Worm (Caenorhabditis elegans) whole organism, L4 larva: ENCODE measurements around the gene galt-1.
A peak's percentile ranks its signal among the peaks of the same experiment; 100 is the strongest.

ENCODE experiments used
- D1046.2 ChIP-seq: fragments of 200-800 bp; sonication (Bioruptor generic); IDR thresholded peaks from 2 replicates; pipeline ENCODE4 v1.3.6; 2022; ENCODE audit warnings: missing genetic modification characterization, missing compliant biosample characterization
- F26F4.8 ChIP-seq: fragments of 200-800 bp; sonication (Bioruptor generic); conservative IDR thresholded peaks from 2 replicates; pipeline ENCODE4 v1.3.6; 2022; ENCODE audit warnings: missing genetic modification characterization, missing compliant biosample characterization
- F37D6.2 ChIP-seq: sonication (generic microtip); optimal IDR thresholded peaks from 2 replicates; lab custom pipeline; 2016; ENCODE audit warnings: mild to moderate bottlenecking, missing genetic modification characterization, missing compliant biosample characterization
- Y48G9A.11 ChIP-seq: fragments of 200-800 bp; sonication (Bioruptor generic); IDR thresholded peaks from 2 replicates; pipeline ENCODE4 v1.3.6; 2022; ENCODE audit warnings: missing genetic modification reagents, missing genetic modification characterization, missing compliant biosample characterization
- Y5F2A.4 ChIP-seq: fragments of 200-800 bp; sonication (Bioruptor generic); optimal IDR thresholded peaks from 2 replicates; lab custom pipeline; 2018; ENCODE audit warnings: mild to moderate bottlenecking, missing genetic modification characterization, missing compliant biosample characterization
- ZK546.5 ChIP-seq, 2 experiments: sonication (generic microtip); optimal IDR thresholded peaks; 2 replicates each; lab custom pipeline; 2017; ENCODE audit warnings: missing biosample characterization in 2 of 2, missing genetic modification characterization in 2 of 2
- aha-1 ChIP-seq: fragments of 150-350 bp; peaks from one replicate; lab custom pipeline; 2014; ENCODE audit warnings: missing biosample characterization, missing genetic modification characterization
- arid-1 ChIP-seq: fragments of 200-800 bp; sonication (Bioruptor generic); conservative IDR thresholded peaks from 2 replicates; pipeline ENCODE4 v1.3.6; 2022; ENCODE audit warnings: missing genetic modification reagents, missing genetic modification characterization, missing compliant biosample characterization
- ceh-32 ChIP-seq: sonication (generic microtip); optimal IDR thresholded peaks from 2 replicates; lab custom pipeline; 2016; ENCODE audit warnings: mild to moderate bottlenecking, missing genetic modification characterization, missing compliant biosample characterization; ENCODE audit not compliant: poor library complexity
- ceh-62 ChIP-seq: sonication (generic microtip); optimal IDR thresholded peaks from 2 replicates; lab custom pipeline; 2017; ENCODE audit warnings: missing biosample characterization, missing genetic modification characterization
- ces-1 ChIP-seq: fragments of 150-350 bp; sonication (generic microtip); optimal IDR thresholded peaks from 4 replicates; lab custom pipeline; 2014; ENCODE audit warnings: missing biosample characterization, missing genetic modification reagents, missing genetic modification characterization
- cey-2 ChIP-seq: sonication (generic microtip); optimal IDR thresholded peaks from 3 replicates; lab custom pipeline; 2017; ENCODE audit warnings: missing genetic modification characterization, mild to moderate bottlenecking, missing compliant biosample characterization, antibody characterized with exemption, borderline replicate concordance; ENCODE audit not compliant: insufficient read depth
- daf-12 ChIP-seq: fragments of 150-350 bp; optimal IDR thresholded peaks from 2 replicates; lab custom pipeline; 2014; ENCODE audit warnings: missing biosample characterization, missing genetic modification reagents, missing genetic modification characterization
- daf-19 ChIP-seq: fragments of 200-800 bp; sonication (Bioruptor generic); conservative IDR thresholded peaks from 2 replicates; pipeline ENCODE4 v1.3.6; 2022; ENCODE audit warnings: missing genetic modification characterization, missing compliant biosample characterization
- daf-8 ChIP-seq: fragments of 200-800 bp; sonication (Bioruptor generic); IDR thresholded peaks from 2 replicates; pipeline ENCODE4 v1.3.6; 2022; ENCODE audit warnings: missing genetic modification characterization, missing compliant biosample characterization
- dmd-6 ChIP-seq: fragments of 200-800 bp; sonication (Bioruptor generic); IDR thresholded peaks from 2 replicates; pipeline ENCODE4 v1.3.6; 2022; ENCODE audit warnings: missing genetic modification reagents, missing genetic modification characterization, missing compliant biosample characterization
- dpl-1 ChIP-seq: fragments of 150-350 bp; optimal IDR thresholded peaks from 2 replicates; lab custom pipeline; 2014; ENCODE audit warnings: missing biosample characterization, missing genetic modification reagents, missing genetic modification characterization
- duxl-1 ChIP-seq: sonication (generic microtip); optimal IDR thresholded peaks from 2 replicates; lab custom pipeline; 2016; ENCODE audit warnings: mild to moderate bottlenecking, missing genetic modification characterization, moderate library complexity, missing compliant biosample characterization; ENCODE audit not compliant: poor library complexity
- dve-1 ChIP-seq: sonication (generic microtip); optimal IDR thresholded peaks from 2 replicates; lab custom pipeline; 2017; ENCODE audit warnings: antibody characterized with exemption, mild to moderate bottlenecking, missing genetic modification characterization, missing compliant biosample characterization; ENCODE audit not compliant: insufficient read depth
- hlh-30 ChIP-seq: sonication (generic microtip); optimal IDR thresholded peaks from 2 replicates; lab custom pipeline; 2017; ENCODE audit warnings: antibody characterized with exemption, mild to moderate bottlenecking, missing genetic modification characterization, missing compliant biosample characterization; ENCODE audit not compliant: insufficient read depth
- lin-13 ChIP-seq: fragments of 150-350 bp; optimal IDR thresholded peaks from 2 replicates; lab custom pipeline; 2014; ENCODE audit warnings: missing biosample characterization, missing genetic modification reagents, missing genetic modification characterization
- lin-15B ChIP-seq: fragments of 150-350 bp; sonication (generic microtip); optimal IDR thresholded peaks from 3 replicates; lab custom pipeline; 2014; ENCODE audit warnings: missing biosample characterization, missing genetic modification characterization
- lir-3 ChIP-seq: sonication (generic microtip); optimal IDR thresholded peaks from 2 replicates; lab custom pipeline; 2016; ENCODE audit warnings: mild to moderate bottlenecking, missing genetic modification characterization, missing compliant biosample characterization
- mxl-3 ChIP-seq: fragments of 200-800 bp; sonication (Bioruptor generic); optimal IDR thresholded peaks from 2 replicates; lab custom pipeline; 2018; ENCODE audit warnings: mild to moderate bottlenecking, missing genetic modification characterization, missing compliant biosample characterization
- nhr-111 ChIP-seq: fragments of 200-800 bp; sonication (Bioruptor generic); optimal IDR thresholded peaks from 2 replicates; lab custom pipeline; 2018; ENCODE audit warnings: mild to moderate bottlenecking, missing genetic modification characterization, missing compliant biosample characterization
- nhr-237 ChIP-seq: sonication (generic microtip); optimal IDR thresholded peaks from 2 replicates; lab custom pipeline; 2017; ENCODE audit warnings: missing biosample characterization, missing genetic modification characterization
- nhr-28 ChIP-seq: fragments of 150-350 bp; optimal IDR thresholded peaks from 2 replicates; lab custom pipeline; 2014; ENCODE audit warnings: missing biosample characterization, missing genetic modification characterization
- nhr-6 ChIP-seq: fragments of 150-350 bp; optimal IDR thresholded peaks from 2 replicates; lab custom pipeline; 2014; ENCODE audit warnings: missing biosample characterization, missing genetic modification characterization
- nhr-77 ChIP-seq: fragments of 150-350 bp; optimal IDR thresholded peaks from 2 replicates; lab custom pipeline; 2014; ENCODE audit warnings: missing biosample characterization, missing genetic modification characterization
- pha-4 ChIP-seq, 2 experiments: fragments of 150-350 bp in 1 of 2; fragments of 200-800 bp in 1 of 2; sonication (Bioruptor generic) in 1 of 2; IDR thresholded peaks in 1 of 2; optimal IDR thresholded peaks in 1 of 2; 2 replicates each; pipeline versions ENCODE4 v1.3.6 to Lab custom; 2014 to 2022; ENCODE audit warnings: missing genetic modification characterization in 2 of 2, missing genetic modification reagents in 2 of 2, missing biosample characterization in 1 of 2, missing compliant biosample characterization in 1 of 2
- php-3 ChIP-seq: fragments of 200-800 bp; sonication (Bioruptor generic); IDR thresholded peaks from 2 replicates; pipeline ENCODE4 v1.3.6; 2022; ENCODE audit warnings: missing genetic modification reagents, missing genetic modification characterization, missing compliant biosample characterization
- pqm-1 ChIP-seq: sonication (generic microtip); optimal IDR thresholded peaks from 2 replicates; lab custom pipeline; 2017; ENCODE audit warnings: missing biosample characterization, missing genetic modification characterization
- set-16 ChIP-seq: fragments of 200-800 bp; sonication (Bioruptor generic); IDR thresholded peaks from 2 replicates; pipeline ENCODE4 v1.3.6; 2022; ENCODE audit warnings: missing genetic modification reagents, missing genetic modification characterization, missing compliant biosample characterization
- snpc-1.2 ChIP-seq: fragments of 200-800 bp; sonication (Bioruptor generic); IDR thresholded peaks from 2 replicates; pipeline ENCODE4 v1.3.6; 2022; ENCODE audit warnings: missing genetic modification reagents, missing genetic modification characterization, missing compliant biosample characterization
- unc-62 ChIP-seq, 3 experiments: fragments of 150-350 bp in 1 of 3; sonication (generic microtip); optimal IDR thresholded peaks in 2 of 3; peaks in 1 of 3; 1 replicate in 1 of 3; 2 replicates in 2 of 3; lab custom pipeline; 2014 to 2017; ENCODE audit warnings: missing biosample characterization in 3 of 3, missing genetic modification characterization in 3 of 3, missing genetic modification reagents in 3 of 3, missing genotype in 1 of 3
- vab-7 ChIP-seq: fragments of 200-800 bp; sonication (Bioruptor generic); IDR thresholded peaks from 2 replicates; pipeline ENCODE4 v1.3.6; 2022; ENCODE audit warnings: missing genetic modification reagents, missing genetic modification characterization, missing compliant biosample characterization
- zfp-3 ChIP-seq: fragments of 200-800 bp; sonication (Bioruptor generic); conservative IDR thresholded peaks from 2 replicates; pipeline ENCODE4 v1.3.6; 2022; ENCODE audit warnings: missing genetic modification reagents, missing genetic modification characterization, missing compliant biosample characterization

Gene galt-1

DNA sequence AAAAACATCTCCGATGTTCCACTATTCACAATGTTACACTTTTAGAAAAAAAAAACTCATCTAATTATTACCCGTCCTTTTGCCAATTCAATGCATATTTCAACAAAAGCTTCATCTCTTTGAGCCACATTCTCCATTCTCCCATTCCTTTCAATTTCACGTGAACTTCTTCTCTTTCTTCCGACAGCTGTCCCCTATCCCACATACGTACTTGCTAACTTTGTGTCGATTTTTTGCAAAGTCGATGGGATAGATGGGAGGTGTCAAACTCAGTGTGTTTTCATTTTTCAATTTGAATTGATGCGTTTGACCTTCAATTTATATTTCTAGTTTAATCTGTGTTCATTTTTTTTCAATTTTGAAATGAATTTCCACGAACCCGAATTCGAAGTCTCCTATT lies 39.5 kb upstream of the galt-1 start:
- no peak for TF ChIP-seq dmd-6 (GFP tag; lab: Robert Waterston, UW)
- TF ChIP-seq zfp-3 (GFP tag; lab: Robert Waterston, UW): no peak
- TF ChIP-seq dve-1: no peak
- no peak for TF ChIP-seq Y48G9A.11 (GFP tag; lab: Robert Waterston, UW)
- TF ChIP-seq nhr-237 (tag; lab: Kevin White, UChicago): no peak
- TF ChIP-seq daf-12 (tag; lab: Kevin White, UChicago): no peak
- no peak for TF ChIP-seq nhr-77 (tag; lab: Kevin White, UChicago)
- TF ChIP-seq unc-62 (GFP tag; optimal IDR thresholded peaks at IDR 0.05 in 1 of 2; lab: Kevin White, UChicago): peak in 1 of 2 experiments; percentile 17
- TF ChIP-seq unc-62 (tag; optimal IDR thresholded peaks at IDR 0.05; lab: Kevin White, UChicago): no peak
- no peak for TF ChIP-seq pqm-1 (tag; lab: Kevin White, UChicago)
- TF ChIP-seq aha-1 (tag; lab: Kevin White, UChicago): peak; percentile 90
- TF ChIP-seq hlh-30 (tag; lab: Kevin White, UChicago): no peak
- TF ChIP-seq cey-2 (tag; lab: Kevin White, UChicago): no peak
- no peak for TF ChIP-seq Y5F2A.4

DNA sequence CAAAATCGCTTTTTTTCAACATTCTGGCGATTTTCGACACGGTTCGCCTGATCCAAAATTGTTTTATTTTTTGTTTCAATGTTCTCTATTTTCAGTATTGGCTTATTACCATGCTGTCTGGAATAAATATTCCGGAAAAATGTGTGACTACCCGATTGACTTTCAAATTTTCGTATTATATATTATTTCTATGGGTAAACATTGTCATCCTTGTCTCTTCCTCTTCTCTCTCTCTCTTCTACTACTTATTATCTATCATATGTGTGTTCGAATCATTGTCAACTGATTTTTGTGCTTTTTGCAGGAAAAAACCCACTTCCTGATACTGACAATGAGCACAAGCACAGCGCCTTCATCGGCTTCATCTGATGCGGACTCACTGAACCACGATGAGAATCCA lies 37.7 kb upstream of the galt-1 start, which contains the start of gene C04E6.7:
TSS of gene C04E6.7 (plus strand) at position 301 of the 400 bp plus-strand sequence.
- no peak for TF ChIP-seq lin-15B (tag; lab: Kevin White, UChicago)
- no peak for TF ChIP-seq nhr-28
- TF ChIP-seq duxl-1 (tag; lab: Kevin White, UChicago): no peak
- TF ChIP-seq nhr-6 (tag; lab: Kevin White, UChicago): no peak
- TF ChIP-seq ces-1 (GFP tag; lab: Kevin White, UChicago): no peak
- TF ChIP-seq D1046.2 (GFP tag; lab: Robert Waterston, UW): no peak
- no peak for TF ChIP-seq php-3
- TF ChIP-seq pha-4 (GFP tag; IDR thresholded peaks at IDR 0.05; lab: Robert Waterston, UW): no peak
- no peak for TF ChIP-seq pha-4 (tag; optimal IDR thresholded peaks at IDR 0.05; lab: Kevin White, UChicago)
- no peak for TF ChIP-seq ZK546.5 (tag; optimal IDR thresholded peaks at IDR 0.05; lab: Kevin White, UChicago)
- no peak for TF ChIP-seq lin-13 (GFP tag; lab: Kevin White, UChicago)
- TF ChIP-seq lir-3: no peak
- TF ChIP-seq snpc-1.2 (GFP tag; lab: Robert Waterston, UW): no peak
- no peak for TF ChIP-seq dve-1
- no peak for TF ChIP-seq F37D6.2
- no peak for TF ChIP-seq dpl-1 (GFP tag; lab: Kevin White, UChicago)
- no peak for TF ChIP-seq daf-19 (GFP tag; lab: Robert Waterston, UW)
- no peak for TF ChIP-seq ceh-62 (tag; lab: Kevin White, UChicago)
- TF ChIP-seq mxl-3 (GFP tag; lab: Kevin White, UChicago): no peak
- no peak for TF ChIP-seq nhr-111
- TF ChIP-seq set-16 (GFP tag; lab: Robert Waterston, UW): no peak

DNA sequence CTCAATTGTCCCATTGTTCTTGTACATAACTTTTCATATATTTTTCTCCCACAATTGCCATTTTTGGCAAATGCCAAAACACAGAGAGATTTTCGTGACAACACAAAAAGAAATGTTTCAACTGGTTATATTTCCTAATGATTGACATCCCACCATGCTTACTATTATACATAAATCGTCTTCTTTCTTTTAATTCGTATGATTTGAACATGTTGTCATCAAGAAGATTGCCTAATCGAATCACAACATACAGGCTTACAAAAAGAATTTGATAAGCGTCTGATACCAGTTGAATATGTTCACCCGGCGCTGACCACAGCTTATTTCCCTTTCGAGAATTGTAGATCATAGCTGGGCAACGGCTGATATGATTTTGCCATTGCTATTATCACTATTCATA lies 35.7 kb upstream of the galt-1 start, which contains the start of gene grd-9:
TSS of gene grd-9 (plus strand) at position 301 of the 400 bp plus-strand sequence.
- TF ChIP-seq ceh-32 (no peak), daf-8 (no peak), F26F4.8 (GFP tag; lab: Robert Waterston, UW) (no peak), arid-1 (GFP tag; lab: Robert Waterston, UW) (no peak), vab-7 (no peak)
